Worm (Caenorhabditis elegans) whole organism, L4 larva: ENCODE data around the gene str-86.

ENCODE experiments used
- D1046.2 ChIP-seq: fragments of 200-800 bp; sonication (Bioruptor generic); IDR thresholded peaks from 2 replicates; pipeline ENCODE4 v1.3.6; 2022; ENCODE audit warnings: missing genetic modification characterization, missing compliant biosample characterization
- T20F7.1 ChIP-seq: fragments of 200-800 bp; sonication (Bioruptor generic); optimal IDR thresholded peaks from 2 replicates; lab custom pipeline; 2018; ENCODE audit warnings: mild to moderate bottlenecking, missing genetic modification characterization, missing compliant biosample characterization
- ZK546.5 ChIP-seq, 2 experiments: sonication (generic microtip); optimal IDR thresholded peaks; 2 replicates each; lab custom pipeline; 2017; ENCODE audit warnings: missing biosample characterization in 2 of 2, missing genetic modification characterization in 2 of 2
- aha-1 ChIP-seq: fragments of 150-350 bp; peaks from one replicate; lab custom pipeline; 2014; ENCODE audit warnings: missing biosample characterization, missing genetic modification characterization
- ceh-62 ChIP-seq: sonication (generic microtip); optimal IDR thresholded peaks from 2 replicates; lab custom pipeline; 2017; ENCODE audit warnings: missing biosample characterization, missing genetic modification characterization
- daf-16 ChIP-seq, 3 experiments: sonication (generic microtip); optimal IDR thresholded peaks; 2 replicates each; lab custom pipeline; 2016 to 2017; ENCODE audit warnings: missing genetic modification characterization in 3 of 3, missing genetic modification reagents in 3 of 3, mild to moderate bottlenecking in 2 of 3, missing compliant biosample characterization in 2 of 3, missing biosample characterization in 1 of 3, moderate library complexity in 1 of 3
- daf-8 ChIP-seq: fragments of 200-800 bp; sonication (Bioruptor generic); IDR thresholded peaks from 2 replicates; pipeline ENCODE4 v1.3.6; 2022; ENCODE audit warnings: missing genetic modification characterization, missing compliant biosample characterization
- dmd-6 ChIP-seq: fragments of 200-800 bp; sonication (Bioruptor generic); IDR thresholded peaks from 2 replicates; pipeline ENCODE4 v1.3.6; 2022; ENCODE audit warnings: missing genetic modification reagents, missing genetic modification characterization, missing compliant biosample characterization
- dmd-9 ChIP-seq: fragments of 200-800 bp; sonication (Bioruptor generic); IDR thresholded peaks from 2 replicates; pipeline ENCODE4 v1.3.6; 2022; ENCODE audit warnings: missing genetic modification reagents, missing genetic modification characterization, missing compliant biosample characterization
- egl-27 ChIP-seq: sonication (generic microtip); optimal IDR thresholded peaks from 3 replicates; lab custom pipeline; 2017; ENCODE audit warnings: missing biosample characterization, missing genetic modification reagents, missing genetic modification characterization
- fos-1 ChIP-seq: fragments of 150-350 bp; optimal IDR thresholded peaks from 2 replicates; lab custom pipeline; 2014; ENCODE audit warnings: missing biosample characterization, missing genetic modification characterization
- hlh-30 ChIP-seq: sonication (generic microtip); optimal IDR thresholded peaks from 2 replicates; lab custom pipeline; 2017; ENCODE audit warnings: antibody characterized with exemption, mild to moderate bottlenecking, missing genetic modification characterization, missing compliant biosample characterization; ENCODE audit not compliant: insufficient read depth
- lin-13 ChIP-seq: fragments of 150-350 bp; optimal IDR thresholded peaks from 2 replicates; lab custom pipeline; 2014; ENCODE audit warnings: missing biosample characterization, missing genetic modification reagents, missing genetic modification characterization
- lir-3 ChIP-seq: sonication (generic microtip); optimal IDR thresholded peaks from 2 replicates; lab custom pipeline; 2016; ENCODE audit warnings: mild to moderate bottlenecking, missing genetic modification characterization, missing compliant biosample characterization
- madf-9 ChIP-seq: fragments of 200-800 bp; sonication (Bioruptor generic); conservative IDR thresholded peaks from 2 replicates; pipeline ENCODE4 v1.3.6; 2022; ENCODE audit warnings: missing genetic modification reagents, missing genetic modification characterization, missing compliant biosample characterization
- mdl-1 ChIP-seq, 2 experiments: fragments of 150-350 bp in 1 of 2; sonication (generic microtip) in 1 of 2; optimal IDR thresholded peaks; 2 replicates each; lab custom pipeline; 2014 to 2017; ENCODE audit warnings: missing biosample characterization in 2 of 2, missing genetic modification characterization in 2 of 2
- mxl-2 ChIP-seq: fragments of 200-800 bp; sonication (Bioruptor generic); conservative IDR thresholded peaks from 2 replicates; pipeline ENCODE4 v1.3.6; 2022; ENCODE audit warnings: missing genetic modification reagents, missing genetic modification characterization, missing compliant biosample characterization
- mxl-3 ChIP-seq: fragments of 200-800 bp; sonication (Bioruptor generic); optimal IDR thresholded peaks from 2 replicates; lab custom pipeline; 2018; ENCODE audit warnings: mild to moderate bottlenecking, missing genetic modification characterization, missing compliant biosample characterization
- nhr-11 ChIP-seq: fragments of 150-350 bp; optimal IDR thresholded peaks from 2 replicates; lab custom pipeline; 2014; ENCODE audit warnings: missing biosample characterization, missing genetic modification characterization
- nhr-25 ChIP-seq: sonication (generic microtip); optimal IDR thresholded peaks from 2 replicates; lab custom pipeline; 2017; ENCODE audit warnings: missing genetic modification characterization, mild to moderate bottlenecking, missing compliant biosample characterization, antibody characterized with exemption, moderate library complexity, borderline replicate concordance; ENCODE audit not compliant: insufficient read depth
- nhr-6 ChIP-seq: fragments of 150-350 bp; optimal IDR thresholded peaks from 2 replicates; lab custom pipeline; 2014; ENCODE audit warnings: missing biosample characterization, missing genetic modification characterization
- pha-4 ChIP-seq, 2 experiments: fragments of 150-350 bp in 1 of 2; fragments of 200-800 bp in 1 of 2; sonication (Bioruptor generic) in 1 of 2; IDR thresholded peaks in 1 of 2; optimal IDR thresholded peaks in 1 of 2; 2 replicates each; pipeline versions ENCODE4 v1.3.6 to Lab custom; 2014 to 2022; ENCODE audit warnings: missing genetic modification characterization in 2 of 2, missing genetic modification reagents in 2 of 2, missing biosample characterization in 1 of 2, missing compliant biosample characterization in 1 of 2
- php-3 ChIP-seq: fragments of 200-800 bp; sonication (Bioruptor generic); IDR thresholded peaks from 2 replicates; pipeline ENCODE4 v1.3.6; 2022; ENCODE audit warnings: missing genetic modification reagents, missing genetic modification characterization, missing compliant biosample characterization
- pqm-1 ChIP-seq: sonication (generic microtip); optimal IDR thresholded peaks from 2 replicates; lab custom pipeline; 2017; ENCODE audit warnings: missing biosample characterization, missing genetic modification characterization
- set-16 ChIP-seq: fragments of 200-800 bp; sonication (Bioruptor generic); IDR thresholded peaks from 2 replicates; pipeline ENCODE4 v1.3.6; 2022; ENCODE audit warnings: missing genetic modification reagents, missing genetic modification characterization, missing compliant biosample characterization
- skn-1 ChIP-seq: fragments of 150-350 bp; optimal IDR thresholded peaks from 2 replicates; lab custom pipeline; 2014; ENCODE audit warnings: missing biosample characterization, missing genetic modification characterization
- snpc-1.2 ChIP-seq: fragments of 200-800 bp; sonication (Bioruptor generic); IDR thresholded peaks from 2 replicates; pipeline ENCODE4 v1.3.6; 2022; ENCODE audit warnings: missing genetic modification reagents, missing genetic modification characterization, missing compliant biosample characterization
- spr-1 ChIP-seq: sonication (generic microtip); optimal IDR thresholded peaks from 2 replicates; lab custom pipeline; 2016; ENCODE audit warnings: mild to moderate bottlenecking, missing genetic modification characterization, missing compliant biosample characterization
- spr-3 ChIP-seq: fragments of 200-800 bp; sonication (Bioruptor generic); optimal IDR thresholded peaks from 2 replicates; lab custom pipeline; 2018; ENCODE audit warnings: mild to moderate bottlenecking, missing genetic modification characterization, missing compliant biosample characterization
- tra-1 ChIP-seq: fragments of 200-800 bp; sonication (Bioruptor generic); IDR thresholded peaks from 2 replicates; pipeline ENCODE4 v1.3.6; 2022; ENCODE audit warnings: missing genetic modification reagents, missing genetic modification characterization, missing compliant biosample characterization
- unc-39 ChIP-seq: sonication (generic microtip); optimal IDR thresholded peaks from 2 replicates; lab custom pipeline; 2017; ENCODE audit warnings: missing biosample characterization, missing genetic modification characterization
- unc-62 ChIP-seq, 3 experiments: fragments of 150-350 bp in 1 of 3; sonication (generic microtip); optimal IDR thresholded peaks in 2 of 3; peaks in 1 of 3; 1 replicate in 1 of 3; 2 replicates in 2 of 3; lab custom pipeline; 2014 to 2017; ENCODE audit warnings: missing biosample characterization in 3 of 3, missing genetic modification characterization in 3 of 3, missing genetic modification reagents in 3 of 3, missing genotype in 1 of 3
- zfp-2 ChIP-seq: sonication (generic microtip); optimal IDR thresholded peaks from 2 replicates; lab custom pipeline; 2016; ENCODE audit warnings: mild to moderate bottlenecking, missing genetic modification characterization, missing compliant biosample characterization
- zip-2 ChIP-seq: fragments of 150-350 bp; optimal IDR thresholded peaks from 2 replicates; lab custom pipeline; 2014; ENCODE audit warnings: missing biosample characterization, missing genetic modification characterization

The str-86 gene

ce11 chrV:8964055-8964758 lies 19.3 kb downstream of the str-86 start, which contains the start of gene nhr-44:
TSS of gene nhr-44 (minus strand) at chrV:8964105.
- TF ChIP-seq aha-1 (tag; lab: Kevin White, UChicago), result peak; percentile 76
- no peak for TF ChIP-seq daf-16 (GFP tag; optimal IDR thresholded peaks at IDR 0.05; lab: Kevin White, UChicago)
- peak; percentile 8 for TF ChIP-seq daf-16 (tag; optimal IDR thresholded peaks at IDR 0.05; lab: Kevin White, UChicago)
- TF ChIP-seq mdl-1 (tag; optimal IDR thresholded peaks at IDR 0.05; lab: Kevin White, UChicago), result no peak
- TF ChIP-seq hlh-30 (tag; lab: Kevin White, UChicago), result peak; percentile 46
- TF ChIP-seq ZK546.5 (tag; optimal IDR thresholded peaks at IDR 0.05; lab: Kevin White, UChicago), result no peak

DNA sequence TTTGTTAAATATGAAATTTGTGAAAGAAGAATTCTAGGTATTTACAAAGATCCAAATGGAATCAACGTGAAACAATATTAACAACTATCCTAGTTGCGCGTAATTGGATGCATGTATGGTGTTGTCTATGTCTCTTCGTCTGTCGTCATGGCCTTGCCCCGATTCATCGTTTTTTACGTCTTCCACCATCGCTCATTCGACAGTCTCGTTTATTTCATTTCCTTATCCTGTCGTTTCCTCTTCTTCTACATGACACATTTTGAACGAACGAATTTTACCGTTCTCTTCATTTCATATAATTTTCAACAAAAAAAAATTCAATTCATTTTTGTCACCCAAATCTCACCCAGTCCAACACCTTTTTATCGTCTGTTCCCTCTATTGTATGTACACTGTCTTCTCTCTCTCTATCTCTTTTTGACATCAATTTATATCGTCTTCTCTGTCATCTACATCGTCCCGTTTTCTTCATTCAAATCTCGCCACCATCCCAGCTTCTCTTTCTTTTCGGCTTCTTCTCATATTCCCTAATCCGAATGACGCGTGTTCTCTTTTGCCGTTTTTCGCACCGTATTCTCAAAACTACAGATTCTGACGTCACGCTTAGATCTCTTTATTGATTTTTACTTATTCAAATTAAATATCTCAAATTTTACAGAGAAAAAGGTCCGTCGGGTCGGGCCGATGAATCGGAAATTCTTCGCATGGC lies 27.0 kb downstream of the str-86 start, which contains the start of gene ttc-17:
Gene ttc-17 (plus strand): TSS at position 659 of the 709 bp plus-strand sequence.
- peak in 1 of 2 experiments; percentile 16 for TF ChIP-seq unc-62 (GFP tag; optimal IDR thresholded peaks at IDR 0.05 in 1 of 2; lab: Kevin White, UChicago)
- no peak for TF ChIP-seq unc-62 (tag; optimal IDR thresholded peaks at IDR 0.05; lab: Kevin White, UChicago)
- peak; percentile 69 for TF ChIP-seq nhr-25 (tag; lab: Kevin White, UChicago)
- no peak for TF ChIP-seq dmd-9 (GFP tag; lab: Robert Waterston, UW)
- TF ChIP-seq ZK546.5 (tag; optimal IDR thresholded peaks at IDR 0.05; lab: Kevin White, UChicago), result no peak
- TF ChIP-seq spr-3 (GFP tag; lab: Kevin White, UChicago), result no peak
- 0 out of 2 replicates have a peak, but pooled peaks have one; percentile 29 for TF ChIP-seq snpc-1.2 (GFP tag; lab: Robert Waterston, UW)
- TF ChIP-seq dmd-6 (GFP tag; lab: Robert Waterston, UW), result no peak
- no peak for TF ChIP-seq madf-9 (GFP tag; lab: Robert Waterston, UW)
- TF ChIP-seq zfp-2 (tag; lab: Kevin White, UChicago), result no peak
- no peak for TF ChIP-seq fos-1
- TF ChIP-seq skn-1 (tag; lab: Kevin White, UChicago), result no peak
- TF ChIP-seq nhr-6 (tag; lab: Kevin White, UChicago), result no peak
- TF ChIP-seq ceh-62 (tag; lab: Kevin White, UChicago), result no peak
- no peak for TF ChIP-seq unc-39
- TF ChIP-seq spr-1 (tag; lab: Kevin White, UChicago), result no peak
- no peak for TF ChIP-seq mxl-3 (GFP tag; lab: Kevin White, UChicago)
- TF ChIP-seq hlh-30 (tag; lab: Kevin White, UChicago), result peak; percentile 26
- no peak for TF ChIP-seq lir-3
- TF ChIP-seq D1046.2 (GFP tag; lab: Robert Waterston, UW), result no peak
- no peak for TF ChIP-seq php-3
- TF ChIP-seq set-16, result no peak
- TF ChIP-seq zip-2 (tag; lab: Kevin White, UChicago), result no peak
- no peak for TF ChIP-seq lin-13 (GFP tag; lab: Kevin White, UChicago)
- TF ChIP-seq daf-8 (GFP tag; lab: Robert Waterston, UW), result no peak
- no peak for TF ChIP-seq pha-4 (GFP tag; IDR thresholded peaks at IDR 0.05; lab: Robert Waterston, UW)
- TF ChIP-seq pha-4 (tag; optimal IDR thresholded peaks at IDR 0.05; lab: Kevin White, UChicago), result no peak
- TF ChIP-seq mxl-2 (GFP tag; lab: Robert Waterston, UW), result no peak
- no peak for TF ChIP-seq tra-1 (GFP tag; lab: Robert Waterston, UW)
- no peak for TF ChIP-seq egl-27 (tag; lab: Kevin White, UChicago)
- no peak for TF ChIP-seq T20F7.1 (GFP tag; lab: Kevin White, UChicago)
- TF ChIP-seq nhr-11, result no peak
- TF ChIP-seq pqm-1, result no peak
